Fruit fly (Drosophila melanogaster): ENCODE data around the gene mthl5.

Gene mthl5

dm6 chr3R:11872692-11873091 lies 14.3 kb downstream of the mthl5 start (continued):
- TF ChIP-seq CG12104 (GFP tag; optimal IDR thresholded peaks at IDR 0.05) (no peak), CG18764 (GFP tag; optimal IDR thresholded peaks at IDR 0.05) (peak; percentile 12), run (tag; optimal IDR thresholded peaks at IDR 0.05) (no peak), CG13296 (GFP tag; optimal IDR thresholded peaks at IDR 0.05) (peak; percentile 0), CG34224 (GFP tag; IDR thresholded peaks at IDR 0.05; ENCODE audit: partially characterized antibody) (no peak), pzg (GFP tag; optimal IDR thresholded peaks at IDR 0.05) (no peak), mam (GFP tag; optimal IDR thresholded peaks at IDR 0.05) (no peak), Dll (GFP tag; IDR thresholded peaks at IDR 0.05; ENCODE audit: partially characterized antibody) (no peak), en (GFP tag; optimal IDR thresholded peaks at IDR 0.05) (no peak), crp (GFP tag; optimal IDR thresholded peaks at IDR 0.05) (no peak), gcm (GFP tag; optimal IDR thresholded peaks at IDR 0.05) (no peak), Doc2 (GFP tag; IDR thresholded peaks at IDR 0.05) (0 out of 2 replicates have a peak, but pooled peaks have one; percentile 23), CG18619 (GFP tag; optimal IDR thresholded peaks at IDR 0.05) (no peak), Abd-B (GFP tag; optimal IDR thresholded peaks at IDR 0.05) (no peak), CG9876 (GFP tag; optimal IDR thresholded peaks at IDR 0.05) (no peak), jing (GFP tag; optimal IDR thresholded peaks at IDR 0.05) (no peak), ash1 (GFP tag; optimal IDR thresholded peaks at IDR 0.05) (no peak), Sox100B (GFP tag; optimal IDR thresholded peaks at IDR 0.05) (peak; percentile 12), Gsc (GFP tag; IDR thresholded peaks at IDR 0.05) (no peak), trh (GFP tag; optimal IDR thresholded peaks at IDR 0.05) (no peak), zen2 (GFP tag; IDR thresholded peaks at IDR 0.05; ENCODE audit: partially characterized antibody) (no peak), CG1602 (GFP tag; optimal IDR thresholded peaks at IDR 0.05) (no peak), knrl (GFP tag; IDR thresholded peaks at IDR 0.05; ENCODE audit: partially characterized antibody) (no peak), Ravus (GFP tag; IDR thresholded peaks at IDR 0.05) (no peak; the same call in 1 of the 2 replicates), Hr51 (GFP tag; optimal IDR thresholded peaks at IDR 0.05) (peak in 1 of 2 experiments; percentile 41), CG6272 (GFP tag; IDR thresholded peaks at IDR 0.05) (0 out of 2 replicates have a peak, but pooled peaks have one; percentile 15), ind (GFP tag; optimal IDR thresholded peaks at IDR 0.05) (peak; percentile 51), CG11504 (tag; optimal IDR thresholded peaks at IDR 0.05) (peak; percentile 77), Nf-YA (GFP tag; IDR thresholded peaks at IDR 0.05) (peak; percentile 63; the same call in 1 of the 2 replicates), CG2678 (tag; optimal IDR thresholded peaks at IDR 0.05) (peak; percentile 75), CG32532 (GFP tag; IDR thresholded peaks at IDR 0.05) (peak; percentile 75), HHEX (GFP tag; optimal IDR thresholded peaks at IDR 0.05) (peak; percentile 52), Dek (tag; optimal IDR thresholded peaks at IDR 0.05) (no peak), HLH3B (GFP tag; IDR thresholded peaks at IDR 0.05) (peak; percentile 56; the same call in 1 of the 2 replicates), al (GFP tag; IDR thresholded peaks at IDR 0.05) (no peak), gem (tag; optimal IDR thresholded peaks at IDR 0.05) (peak; percentile 69), oc (tag; optimal IDR thresholded peaks at IDR 0.05) (no peak), ato (GFP tag; IDR thresholded peaks at IDR 0.05; ENCODE audit: partially characterized antibody) (no peak), bcd (GFP tag; optimal IDR thresholded peaks at IDR 0.05) (peak; percentile 41), CG10147 (GFP tag; optimal IDR thresholded peaks at IDR 0.05) (peak; percentile 25), dpn (GFP tag; optimal IDR thresholded peaks at IDR 0.05) (no peak), sna (GFP tag; IDR thresholded peaks at IDR 0.05; ENCODE audit: partially characterized antibody) (no peak), E2f1 (GFP tag; IDR thresholded peaks at IDR 0.05) (peak; percentile 57), chn (GFP tag; optimal IDR thresholded peaks at IDR 0.05) (no peak), wek (GFP tag; optimal IDR thresholded peaks at IDR 0.05) (no peak), dmrt99B (tag; optimal IDR thresholded peaks at IDR 0.05) (peak; percentile 70), CG11695 (GFP tag; IDR thresholded peaks at IDR 0.05) (peak; percentile 45; the same call in 1 of the 3 replicates), CG13123 (GFP tag; optimal IDR thresholded peaks at IDR 0.05) (no peak), Hey (tag; optimal IDR thresholded peaks at IDR 0.05) (no peak), CG10543 (GFP tag; optimal IDR thresholded peaks at IDR 0.05) (no peak)

All from whole organism, embryonic.